Worm (Caenorhabditis elegans) whole organism, L1 larva: ENCODE measurements around the gene uncp-18.

Source experiments
- Y116A8C.19 ChIP-seq: sonication (generic microtip); optimal IDR thresholded peaks from 2 replicates; lab custom pipeline; 2016; ENCODE audit warnings: missing compliant biosample characterization, missing genetic modification characterization, borderline replicate concordance
- aly-2 ChIP-seq: fragments of 150-350 bp; optimal IDR thresholded peaks from 2 replicates; lab custom pipeline; 2014; ENCODE audit warnings: missing biosample characterization, missing genetic modification characterization
- ama-1 ChIP-seq: fragments of 150-350 bp; optimal IDR thresholded peaks from 2 replicates; lab custom pipeline; 2014
- blmp-1 ChIP-seq: fragments of 150-350 bp; optimal IDR thresholded peaks from 2 replicates; lab custom pipeline; 2014; ENCODE audit warnings: missing biosample characterization, missing genetic modification characterization
- ceh-63 ChIP-seq: fragments of 200-800 bp; sonication (Bioruptor generic); optimal IDR thresholded peaks from 2 replicates; lab custom pipeline; 2018; ENCODE audit warnings: mild to moderate bottlenecking, missing genetic modification characterization, missing compliant biosample characterization
- ceh-8 ChIP-seq: fragments of 200-800 bp; sonication (Bioruptor generic); optimal IDR thresholded peaks from 2 replicates; lab custom pipeline; 2018; ENCODE audit warnings: mild to moderate bottlenecking, missing genetic modification characterization, moderate library complexity, missing compliant biosample characterization
- ceh-82 ChIP-seq, 3 experiments: fragments of 150-350 bp in 1 of 3; sonication (generic microtip) in 2 of 3; optimal IDR thresholded peaks; 2 replicates each; lab custom pipeline; 2014 to 2017; ENCODE audit warnings: missing biosample characterization in 3 of 3, missing genetic modification characterization in 3 of 3
- ces-1 ChIP-seq: fragments of 150-350 bp; optimal IDR thresholded peaks from 2 replicates; lab custom pipeline; 2014; ENCODE audit warnings: missing biosample characterization, missing genetic modification reagents, missing genetic modification characterization
- dpl-1 ChIP-seq, 3 experiments: fragments of 150-350 bp in 2 of 3; sonication (generic microtip) in 1 of 3; optimal IDR thresholded peaks; 2 replicates each; lab custom pipeline; 2014 to 2017; ENCODE audit warnings: missing biosample characterization in 3 of 3, missing genetic modification characterization in 3 of 3, missing genetic modification reagents in 3 of 3
- efl-1 ChIP-seq, 4 experiments: fragments of 150-350 bp; optimal IDR thresholded peaks in 3 of 4; peaks in 1 of 4; 1 replicate in 1 of 4; 2 replicates in 3 of 4; lab custom pipeline; 2014; ENCODE audit warnings: missing biosample characterization in 2 of 4, missing genetic modification characterization in 2 of 4, missing genetic modification reagents in 2 of 4
- egl-13 ChIP-seq: sonication (generic microtip); optimal IDR thresholded peaks from 2 replicates; lab custom pipeline; 2016; ENCODE audit warnings: missing genotype, missing genetic modification reagents, missing genetic modification characterization, missing compliant biosample characterization
- fkh-4 ChIP-seq: sonication (generic microtip); optimal IDR thresholded peaks from 2 replicates; lab custom pipeline; 2016; ENCODE audit warnings: missing compliant biosample characterization, missing genetic modification characterization, borderline replicate concordance
- fkh-8 ChIP-seq: sonication (generic microtip); optimal IDR thresholded peaks from 2 replicates; lab custom pipeline; 2016; ENCODE audit warnings: mild to moderate bottlenecking, missing genetic modification characterization, missing compliant biosample characterization
- fos-1 ChIP-seq: fragments of 150-350 bp; optimal IDR thresholded peaks from 2 replicates; lab custom pipeline; 2014; ENCODE audit warnings: missing biosample characterization, missing genetic modification characterization
- grh-1 ChIP-seq: fragments of 200-800 bp; sonication (Bioruptor generic); IDR thresholded peaks from 2 replicates; pipeline ENCODE4 v1.3.6; 2022; ENCODE audit warnings: missing genetic modification reagents, missing genetic modification characterization, missing compliant biosample characterization
- hlh-17 ChIP-seq: fragments of 200-800 bp; sonication (Bioruptor generic); optimal IDR thresholded peaks from 2 replicates; lab custom pipeline; 2018; ENCODE audit warnings: missing genetic modification characterization, mild to moderate bottlenecking, missing compliant biosample characterization, moderate library complexity, borderline replicate concordance
- irx-1 ChIP-seq: sonication (generic microtip); optimal IDR thresholded peaks from 2 replicates; lab custom pipeline; 2016; ENCODE audit warnings: missing genetic modification characterization, missing compliant biosample characterization
- isw-1 ChIP-seq: fragments of 200-800 bp; sonication (Bioruptor generic); IDR thresholded peaks from 2 replicates; pipeline ENCODE4 v1.3.6; 2022; ENCODE audit warnings: missing genetic modification characterization, missing compliant biosample characterization
- lin-13 ChIP-seq: fragments of 150-350 bp; optimal IDR thresholded peaks from 2 replicates; lab custom pipeline; 2014; ENCODE audit warnings: missing biosample characterization, missing genetic modification reagents, missing genetic modification characterization
- lin-35 ChIP-seq, 2 experiments: fragments of 150-350 bp; optimal IDR thresholded peaks; 2 replicates each; lab custom pipeline; 2014; ENCODE audit warnings: missing biosample characterization in 2 of 2, missing genetic modification characterization in 2 of 2, missing genetic modification reagents in 2 of 2
- lsy-2 ChIP-seq, 2 experiments: fragments of 150-350 bp; optimal IDR thresholded peaks; 2 replicates each; lab custom pipeline; 2014; ENCODE audit warnings: missing biosample characterization in 2 of 2, missing genetic modification characterization in 2 of 2
- mab-9 ChIP-seq: fragments of 200-800 bp; sonication (Bioruptor generic); IDR thresholded peaks from 2 replicates; pipeline ENCODE4 v1.3.6; 2022; ENCODE audit warnings: missing genetic modification reagents, missing genetic modification characterization, missing compliant biosample characterization
- nhr-12 ChIP-seq: sonication (generic microtip); optimal IDR thresholded peaks from 2 replicates; lab custom pipeline; 2017; ENCODE audit warnings: missing biosample characterization, missing genetic modification characterization
- nhr-19 ChIP-seq: fragments of 200-800 bp; sonication (Bioruptor generic); conservative IDR thresholded peaks from 2 replicates; pipeline ENCODE4 v1.3.6; 2022; ENCODE audit warnings: missing genetic modification characterization, missing compliant biosample characterization
- nhr-20 ChIP-seq: sonication (generic microtip); optimal IDR thresholded peaks from 2 replicates; lab custom pipeline; 2016; ENCODE audit warnings: mild to moderate bottlenecking, missing genetic modification characterization, missing compliant biosample characterization
- nhr-47 ChIP-seq: sonication (generic microtip); optimal IDR thresholded peaks from 2 replicates; lab custom pipeline; 2016; ENCODE audit warnings: mild to moderate bottlenecking, missing genetic modification characterization, moderate library complexity, missing compliant biosample characterization
- nhr-71 ChIP-seq: sonication (generic microtip); optimal IDR thresholded peaks from 2 replicates; lab custom pipeline; 2016; ENCODE audit warnings: mild to moderate bottlenecking, missing genetic modification characterization, moderate library complexity, missing compliant biosample characterization
- nhr-84 ChIP-seq: sonication (generic microtip); optimal IDR thresholded peaks from 2 replicates; lab custom pipeline; 2017; ENCODE audit warnings: missing biosample characterization, missing genetic modification characterization
- nhr-85 ChIP-seq: sonication (generic microtip); peaks from one replicate; lab custom pipeline; 2016; ENCODE audit warnings: missing genetic modification characterization, inconsistent platforms, missing compliant biosample characterization
- pax-3 ChIP-seq: fragments of 200-800 bp; sonication (Bioruptor generic); optimal IDR thresholded peaks from 2 replicates; lab custom pipeline; 2018; ENCODE audit warnings: mild to moderate bottlenecking, missing genetic modification characterization, moderate library complexity, missing compliant biosample characterization
- rnt-1 ChIP-seq: sonication (generic microtip); optimal IDR thresholded peaks from 2 replicates; lab custom pipeline; 2016; ENCODE audit warnings: mild to moderate bottlenecking, missing genetic modification characterization, moderate library complexity, missing compliant biosample characterization
- snpc-4 ChIP-seq: fragments of 150-350 bp; optimal IDR thresholded peaks from 2 replicates; lab custom pipeline; 2014; ENCODE audit warnings: missing biosample characterization, missing genetic modification characterization
- snu-23 ChIP-seq: sonication (generic microtip); optimal IDR thresholded peaks from 2 replicates; lab custom pipeline; 2016; ENCODE audit warnings: missing genetic modification characterization, missing compliant biosample characterization
- swsn-7 ChIP-seq: sonication (generic microtip); optimal IDR thresholded peaks from 2 replicates; lab custom pipeline; 2016; ENCODE audit warnings: missing genetic modification characterization, missing compliant biosample characterization
- tbx-2 ChIP-seq: sonication (generic microtip); optimal IDR thresholded peaks from 2 replicates; lab custom pipeline; 2016; ENCODE audit warnings: missing genetic modification characterization, missing compliant biosample characterization
- unc-86 ChIP-seq: sonication (generic microtip); optimal IDR thresholded peaks from 2 replicates; lab custom pipeline; 2016; ENCODE audit warnings: missing genetic modification characterization, missing compliant biosample characterization
- zag-1 ChIP-seq: fragments of 150-350 bp; optimal IDR thresholded peaks from 2 replicates; lab custom pipeline; 2014; ENCODE audit warnings: missing biosample characterization, missing genetic modification characterization
- ztf-11 ChIP-seq, 2 experiments: sonication (generic microtip); optimal IDR thresholded peaks; 2 replicates each; lab custom pipeline; 2016 to 2017; ENCODE audit warnings: missing genetic modification characterization in 2 of 2, missing biosample characterization in 1 of 2, missing compliant biosample characterization in 1 of 2

uncp-18 gene

ce11 chrIV:366406-366805, 24.0 kb upstream of the uncp-18 start (continued):
- peak; percentile 19 for TF ChIP-seq lin-13 (GFP tag; lab: Kevin White, UChicago)
- no peak for TF ChIP-seq ztf-11 (tag; optimal IDR thresholded peaks at IDR 0.05; lab: Kevin White, UChicago)
- TF ChIP-seq blmp-1 (tag; lab: Kevin White, UChicago), result peak; percentile 90
- TF ChIP-seq fkh-4, result no peak
- TF ChIP-seq irx-1 (tag; lab: Kevin White, UChicago), result no peak
- TF ChIP-seq fkh-8 (tag; lab: Kevin White, UChicago), result peak; percentile 23
- no peak for TF ChIP-seq nhr-12 (tag; lab: Kevin White, UChicago)
- TF ChIP-seq efl-1 (optimal IDR thresholded peaks at IDR 0.05; lab: Kevin White, UChicago), result peak; percentile 27 to 35
- peak in 1 of 2 experiments; percentile 45 for TF ChIP-seq efl-1 (GFP tag; optimal IDR thresholded peaks at IDR 0.05 in 1 of 2; lab: Kevin White, UChicago)
- peak; percentile 4; the same call in 1 of the 2 replicates for TF ChIP-seq isw-1 (GFP tag; lab: Robert Waterston, UW)
- peak; percentile 30 for TF ChIP-seq nhr-47 (tag; lab: Kevin White, UChicago)
- TF ChIP-seq ama-1 (lab: Kevin White, UChicago), result no peak
- TF ChIP-seq nhr-84 (tag; lab: Kevin White, UChicago), result no peak
- peak; percentile 31 for TF ChIP-seq nhr-20 (tag; lab: Kevin White, UChicago)
- TF ChIP-seq Y116A8C.19 (tag; lab: Kevin White, UChicago), result no peak
- no peak for TF ChIP-seq fos-1
- TF ChIP-seq nhr-71 (tag; lab: Kevin White, UChicago), result peak; percentile 53
- TF ChIP-seq zag-1, result no peak
- TF ChIP-seq rnt-1 (tag; lab: Kevin White, UChicago), result peak; percentile 29
- TF ChIP-seq hlh-17 (GFP tag; lab: Kevin White, UChicago), result no peak
- TF ChIP-seq aly-2 (tag; lab: Kevin White, UChicago), result no peak
- TF ChIP-seq nhr-19 (GFP tag; lab: Robert Waterston, UW), result no peak
- TF ChIP-seq ceh-63 (GFP tag; lab: Kevin White, UChicago), result no peak
- TF ChIP-seq lsy-2 (tag; optimal IDR thresholded peaks at IDR 0.05; lab: Kevin White, UChicago), result peak; percentile 26 to 69
- no peak for TF ChIP-seq pax-3 (tag; lab: Kevin White, UChicago)
- no peak for TF ChIP-seq ces-1 (GFP tag; lab: Kevin White, UChicago)
- no peak for TF ChIP-seq ceh-8 (GFP tag; lab: Kevin White, UChicago)
- TF ChIP-seq swsn-7 (tag; lab: Kevin White, UChicago), result peak; percentile 28
- peak; percentile 3 to 46 for TF ChIP-seq lin-35 (GFP tag; optimal IDR thresholded peaks at IDR 0.05; lab: Kevin White, UChicago)

ce11 chrIV:372146-372789, 18.1 kb upstream of the uncp-18 start:
- TF ChIP-seq unc-86 (peak; percentile 17), swsn-7 (tag; lab: Kevin White, UChicago) (peak; percentile 3), snpc-4 (no peak), isw-1 (GFP tag; lab: Robert Waterston, UW) (peak; percentile 26), snu-23 (GFP tag; lab: Kevin White, UChicago) (peak; percentile 5), dpl-1 (GFP tag; optimal IDR thresholded peaks at IDR 0.05; lab: Kevin White, UChicago) (peak in 1 of 3 experiments; percentile 25), egl-13 (tag; lab: Kevin White, UChicago) (no peak), ceh-82 (tag; optimal IDR thresholded peaks at IDR 0.05; lab: Kevin White, UChicago) (peak; percentile 21 to 68 (median 24)), tbx-2 (tag; lab: Kevin White, UChicago) (no peak), lsy-2 (tag; optimal IDR thresholded peaks at IDR 0.05; lab: Kevin White, UChicago) (peak in 1 of 2 experiments; percentile 9), nhr-71 (tag; lab: Kevin White, UChicago) (no peak), fkh-4 (no peak), nhr-47 (tag; lab: Kevin White, UChicago) (peak; percentile 14), nhr-85 (tag; lab: Kevin White, UChicago) (peak; percentile 27), grh-1 (GFP tag; lab: Robert Waterston, UW) (no peak), efl-1 (optimal IDR thresholded peaks at IDR 0.05; lab: Kevin White, UChicago) (peak; percentile 45 to 48), efl-1 (GFP tag; optimal IDR thresholded peaks at IDR 0.05 in 1 of 2; lab: Kevin White, UChicago) (peak in 1 of 2 experiments; percentile 12), mab-9 (GFP tag; lab: Robert Waterston, UW) (no peak)
- TF ChIP-seq, all 84 proteins: peak for 10
